Fruit fly (Drosophila melanogaster): ENCODE measurements around the gene CG46394.
A peak's percentile ranks its signal among the peaks of the same experiment; 100 is the strongest.

Gene CG46394

dm6 chr3L:11554338-11554737 is 45.8 kb upstream of the CG46394 start (continued):
- peak; percentile 42 for TF ChIP-seq CG8281 (tag; optimal IDR thresholded peaks at IDR 0.05)
- peak; percentile 91 for TF ChIP-seq CG17361 (GFP tag; IDR thresholded peaks at IDR 0.05)
- TF ChIP-seq pan (optimal IDR thresholded peaks at IDR 0.05): no peak
- TF ChIP-seq pan (GFP tag; optimal IDR thresholded peaks at IDR 0.05 in 1 of 2, IDR thresholded peaks at IDR 0.05 in 1 of 2): peak in 1 of 2 experiments; percentile 76
- TF ChIP-seq chn (GFP tag; optimal IDR thresholded peaks at IDR 0.05): peak; percentile 88
- TF ChIP-seq scrt (GFP tag; optimal IDR thresholded peaks at IDR 0.05): peak; percentile 50
- peak; percentile 87 for TF ChIP-seq sens-2 (GFP tag; IDR thresholded peaks at IDR 0.05)
- no peak for TF ChIP-seq CG18011 (GFP tag; optimal IDR thresholded peaks at IDR 0.05)
- peak; percentile 36; the same call in 1 of the 3 replicates for TF ChIP-seq Aef1 (GFP tag; IDR thresholded peaks at IDR 0.05)
- TF ChIP-seq HmgZ (tag; optimal IDR thresholded peaks at IDR 0.05): peak; percentile 25
- no peak for TF ChIP-seq B-H2 (GFP tag; optimal IDR thresholded peaks at IDR 0.05)
- TF ChIP-seq Dfd (GFP tag; optimal IDR thresholded peaks at IDR 0.05): no peak
- TF ChIP-seq zfh1 (GFP tag; IDR thresholded peaks at IDR 0.05): peak; percentile 94
- TF ChIP-seq CG1602 (GFP tag; optimal IDR thresholded peaks at IDR 0.05): peak; percentile 82
- TF ChIP-seq pb (GFP tag; optimal IDR thresholded peaks at IDR 0.05): no peak
- TF ChIP-seq eve (GFP tag; optimal IDR thresholded peaks at IDR 0.05): peak in 1 of 2 experiments; percentile 87
- TF ChIP-seq CG17802 (tag; optimal IDR thresholded peaks at IDR 0.05): peak; percentile 65
- no peak for TF ChIP-seq eyg (GFP tag; optimal IDR thresholded peaks at IDR 0.05)
- TF ChIP-seq CG13624 (GFP tag; optimal IDR thresholded peaks at IDR 0.05): peak; percentile 48
- TF ChIP-seq CG12155 (GFP tag; optimal IDR thresholded peaks at IDR 0.05): peak; percentile 75
- peak; percentile 84 for TF ChIP-seq Oli (tag; optimal IDR thresholded peaks at IDR 0.05)
- TF ChIP-seq H2.0 (GFP tag; IDR thresholded peaks at IDR 0.05): peak; percentile 29; the same call in 1 of the 2 replicates
- TF ChIP-seq B-H1 (GFP tag; IDR thresholded peaks at IDR 0.05): peak; percentile 56; the same call in 1 of the 3 replicates
- 0 out of 2 replicates have a peak, but pooled peaks have one; percentile 40 for TF ChIP-seq Nf-YA (GFP tag; IDR thresholded peaks at IDR 0.05)
- peak; percentile 73 for TF ChIP-seq CG10366 (GFP tag; IDR thresholded peaks at IDR 0.05)
- peak; percentile 12 for TF ChIP-seq CG9797 (GFP tag; optimal IDR thresholded peaks at IDR 0.05)
- peak; percentile 85 for TF ChIP-seq CG3407 (GFP tag; optimal IDR thresholded peaks at IDR 0.05)
- TF ChIP-seq CG30020 (tag; optimal IDR thresholded peaks at IDR 0.05): peak; percentile 70
- TF ChIP-seq CG12942 (GFP tag; optimal IDR thresholded peaks at IDR 0.05): peak; percentile 66
- TF ChIP-seq Oaz (GFP tag; IDR thresholded peaks at IDR 0.05): no peak
- TF ChIP-seq CG14050 (GFP tag; IDR thresholded peaks at IDR 0.05): no peak
- peak; percentile 89 for TF ChIP-seq CG4820 (GFP tag; optimal IDR thresholded peaks at IDR 0.05)
- no peak for TF ChIP-seq CG13894 (tag; optimal IDR thresholded peaks at IDR 0.05)
- TF ChIP-seq tna (GFP tag; IDR thresholded peaks at IDR 0.05; ENCODE audit: partially characterized antibody): no peak
- peak; percentile 76 for TF ChIP-seq psq (GFP tag; optimal IDR thresholded peaks at IDR 0.05)
- TF ChIP-seq CG10654 (GFP tag; optimal IDR thresholded peaks at IDR 0.05): peak; percentile 74
- TF ChIP-seq croc (GFP tag; conservative IDR thresholded peaks at IDR 0.05): peak; percentile 79
- peak; percentile 75 for TF ChIP-seq Lhr (GFP tag; optimal IDR thresholded peaks at IDR 0.05)
- no peak for TF ChIP-seq Doc3 (GFP tag; IDR thresholded peaks at IDR 0.05; ENCODE audit: partially characterized antibody)
- peak; percentile 68 for TF ChIP-seq Atf-2 (GFP tag; optimal IDR thresholded peaks at IDR 0.05)
- no peak for TF ChIP-seq bigmax (GFP tag; optimal IDR thresholded peaks at IDR 0.05)
- TF ChIP-seq sug (tag; optimal IDR thresholded peaks at IDR 0.05): peak; percentile 11
- TF ChIP-seq CG2889 (GFP tag; IDR thresholded peaks at IDR 0.05): 0 out of 3 replicates have a peak, but pooled peaks have one; percentile 21
- TF ChIP-seq Atf3 (GFP tag; optimal IDR thresholded peaks at IDR 0.05): peak; percentile 76
- TF ChIP-seq z (GFP tag; IDR thresholded peaks at IDR 0.05): 0 out of 3 replicates have a peak, but pooled peaks have one; percentile 5
- TF ChIP-seq wek (GFP tag; optimal IDR thresholded peaks at IDR 0.05): peak; percentile 38
- TF ChIP-seq sc (optimal IDR thresholded peaks at IDR 0.05): no peak
- TF ChIP-seq sc (GFP tag; optimal IDR thresholded peaks at IDR 0.05): peak; percentile 91
- TF ChIP-seq Mes4 (GFP tag; optimal IDR thresholded peaks at IDR 0.05): peak; percentile 70
- TF ChIP-seq CG4360 (GFP tag; IDR thresholded peaks at IDR 0.05): peak; percentile 56; the same call in 1 of the 2 replicates
- peak; percentile 91 for TF ChIP-seq Blimp-1 (GFP tag; optimal IDR thresholded peaks at IDR 0.05)
- TF ChIP-seq CG8924 (tag; optimal IDR thresholded peaks at IDR 0.05): peak; percentile 93

All from whole organism, embryonic.